Worm (Caenorhabditis elegans) whole organism, early embryonic: Measurements from ENCODE around the gene F25E5.1.
"Not testable (repeated sequence)": the region's sequence is repeated elsewhere in the genome, so short reads cannot be mapped to it uniquely, and the experiment has no call there.

Experiments
- B0310.2 ChIP-seq: sonication (generic microtip); optimal IDR thresholded peaks from 2 replicates; lab custom pipeline; 2016; ENCODE audit warnings: mild to moderate bottlenecking, missing genetic modification characterization, missing compliant biosample characterization
- F13C5.2 ChIP-seq: sonication (generic microtip); optimal IDR thresholded peaks from 2 replicates; lab custom pipeline; 2017; ENCODE audit warnings: mild to moderate bottlenecking, missing genetic modification characterization, inconsistent platforms, missing compliant biosample characterization
- ama-1 ChIP-seq: fragments of 150-350 bp; optimal IDR thresholded peaks from 2 replicates; lab custom pipeline; 2014
- ceh-36 ChIP-seq: sonication (generic microtip); optimal IDR thresholded peaks from 2 replicates; lab custom pipeline; 2016; ENCODE audit warnings: missing genetic modification characterization, inconsistent platforms, missing compliant biosample characterization
- ets-7 ChIP-seq: sonication (generic microtip); optimal IDR thresholded peaks from 2 replicates; lab custom pipeline; 2016; ENCODE audit warnings: missing genotype, missing genetic modification characterization, missing compliant biosample characterization
- flt-1 ChIP-seq: fragments of 200-800 bp; sonication (Bioruptor generic); IDR thresholded peaks from 2 replicates; pipeline ENCODE4 v1.3.6; 2022; ENCODE audit warnings: missing genetic modification characterization, missing compliant biosample characterization
- hmbx-1 ChIP-seq: sonication (generic microtip); optimal IDR thresholded peaks from 2 replicates; lab custom pipeline; 2016; ENCODE audit warnings: mild to moderate bottlenecking, missing genetic modification characterization, missing compliant biosample characterization
- hmg-4 ChIP-seq: fragments of 200-800 bp; sonication (Bioruptor generic); optimal IDR thresholded peaks from 2 replicates; lab custom pipeline; 2018; ENCODE audit warnings: mild to moderate bottlenecking, missing genetic modification characterization, missing compliant biosample characterization
- hnd-1 ChIP-seq: sonication (generic microtip); optimal IDR thresholded peaks from 2 replicates; lab custom pipeline; 2016; ENCODE audit warnings: missing genetic modification characterization, missing compliant biosample characterization
- pes-1 ChIP-seq: fragments of 200-800 bp; sonication (Bioruptor generic); IDR thresholded peaks from 2 replicates; pipeline ENCODE4 v1.3.6; 2022; ENCODE audit warnings: missing genetic modification reagents, missing genetic modification characterization, missing compliant biosample characterization
- sea-1 ChIP-seq: fragments of 200-800 bp; sonication (Bioruptor generic); conservative IDR thresholded peaks from 2 replicates; pipeline ENCODE4 v1.3.6; 2022; ENCODE audit warnings: missing genetic modification characterization, missing compliant biosample characterization
- tbx-11 ChIP-seq: fragments of 200-800 bp; sonication (Bioruptor generic); IDR thresholded peaks from 2 replicates; pipeline ENCODE4 v1.3.6; 2022; ENCODE audit warnings: missing genetic modification characterization, missing compliant biosample characterization
- tbx-37 ChIP-seq: fragments of 200-800 bp; sonication (Bioruptor generic); conservative IDR thresholded peaks from 2 replicates; pipeline ENCODE4 v1.3.6; 2022; ENCODE audit warnings: missing genetic modification reagents, missing genetic modification characterization, missing compliant biosample characterization

DNA sequence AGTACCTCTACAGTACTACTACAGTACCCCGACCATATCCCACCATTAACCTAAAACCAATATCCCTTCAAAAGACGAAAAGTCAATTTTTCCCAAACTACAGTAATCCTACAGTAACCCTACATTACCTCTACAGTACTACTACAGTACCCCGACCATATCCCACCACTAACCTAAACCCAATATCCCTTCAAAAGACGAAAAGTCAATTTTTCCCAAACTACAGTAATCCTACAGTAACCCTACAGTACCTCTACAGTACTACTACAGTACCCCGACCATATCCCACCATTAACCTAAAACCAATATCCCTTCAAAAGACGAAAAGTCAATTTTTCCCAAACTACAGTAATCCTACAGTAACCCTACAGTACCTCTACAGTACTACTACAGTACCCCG lies 21.4 kb upstream of the F25E5.1 start, which contains the start of gene nhr-141:
- not testable (repeated sequence) for TF ChIP-seq flt-1; ets-7 (tag; lab: Kevin White, UChicago); tbx-37 (GFP tag; lab: Robert Waterston, UW); ama-1 (lab: Kevin White, UChicago); pes-1 (GFP tag; lab: Robert Waterston, UW); hmg-4; ceh-36 (tag; lab: Kevin White, UChicago); tbx-11; F13C5.2 (tag; lab: Kevin White, UChicago); sea-1 (GFP tag; lab: Robert Waterston, UW); hnd-1 (tag; lab: Kevin White, UChicago); hmbx-1 (tag; lab: Kevin White, UChicago); B0310.2 (tag; lab: Kevin White, UChicago)
